Fruit fly (Drosophila melanogaster) whole organism: ENCODE measurements around the gene CG43394.

Experiments
- CG8478 ChIP-seq: fragments of >200 bp; optimal IDR thresholded peaks from 2 replicates; lab custom pipeline; 2018; ENCODE audit warnings: inconsistent platforms
- Dll ChIP-seq: fragments of >200 bp; optimal IDR thresholded peaks from 2 replicates; lab custom pipeline; 2017
- pan ChIP-seq: fragments of >200 bp; optimal IDR thresholded peaks from 2 replicates; lab custom pipeline; 2017
- psq ChIP-seq: fragments of >200 bp; optimal IDR thresholded peaks from 2 replicates; lab custom pipeline; 2017

DNA sequence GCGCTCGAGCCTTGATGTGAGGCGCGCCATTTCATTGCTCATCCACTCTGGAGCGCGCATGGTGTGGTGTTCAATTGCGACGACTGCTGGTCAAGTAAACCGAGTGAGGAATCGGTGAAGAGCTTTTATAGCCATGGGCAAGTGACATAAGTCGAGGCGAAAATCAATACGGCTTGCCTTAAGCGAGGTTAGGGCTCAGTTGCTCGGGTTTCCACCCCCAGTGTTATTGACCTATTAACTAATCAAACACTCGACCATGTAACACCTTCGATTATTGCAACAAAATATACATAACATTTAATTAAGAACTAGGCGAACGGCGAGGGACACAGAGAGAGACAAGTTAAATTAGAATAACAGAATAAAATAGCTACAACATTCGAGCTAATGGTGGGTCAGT lies 45.1 kb downstream of the CG43394 start, which contains the start of gene CG34134:
- no peak for TF ChIP-seq Dll (lab: Kevin White, UChicago)
- TF ChIP-seq psq (lab: Kevin White, UChicago) = no peak
- TF ChIP-seq pan (lab: Kevin White, UChicago) = no peak
- TF ChIP-seq CG8478 (lab: Kevin White, UChicago) = no peak
